1 fruit fly cellular context compared by ENCODE assay signal in the genomic region with DNA sequence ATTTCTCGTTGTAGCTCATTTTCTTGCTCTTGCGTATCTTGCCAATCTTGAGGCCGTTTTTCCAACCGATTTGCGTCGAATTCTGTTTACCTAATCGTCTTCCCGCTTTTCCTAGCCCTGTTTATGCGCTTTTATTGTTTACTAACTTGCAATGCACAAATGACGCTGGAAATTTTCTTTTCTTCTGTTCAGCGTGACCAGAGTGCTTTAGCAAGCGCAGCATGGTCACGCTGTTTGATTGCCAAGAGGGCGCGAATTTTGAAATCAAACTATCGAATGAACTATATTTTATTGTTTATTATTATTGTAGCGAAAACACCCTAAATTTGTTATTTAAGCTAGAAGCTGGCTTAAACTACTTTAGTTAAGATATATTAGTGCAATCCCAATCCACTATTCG.
TF ChIP-seq lines count a peak whose summit lies in the region.

A gene (minus strand): TSS at position 193 of the 400 bp plus-strand sequence.

TF ChIP-seq in whole organism, embryonic, 481 proteins besides CTCF, POLR2A, EP300 and RAD21 (continued from another document):
- TF ChIP-seq CG6791 (GFP tag; IDR thresholded peaks at IDR 0.05; lab: Robert Waterston, UW; ENCODE audit: partially characterized antibody) (peak; percentile 53; the same call in 1 of the 3 replicates), Opbp (GFP tag; IDR thresholded peaks at IDR 0.05; lab: Robert Waterston, UW; ENCODE audit: partially characterized antibody) (peak; percentile 44; the same call in 1 of the 3 replicates), HLH4C (GFP tag; IDR thresholded peaks at IDR 0.05; lab: Robert Waterston, UW; ENCODE audit: partially characterized antibody) (peak; percentile 41; the same call in 2 of the 3 replicates), sima (GFP tag; optimal IDR thresholded peaks at IDR 0.05; lab: Kevin White, UChicago) (no peak), sd (tag; optimal IDR thresholded peaks at IDR 0.05; lab: Kevin White, UChicago) (no peak), CG8944 (GFP tag; optimal IDR thresholded peaks at IDR 0.05; lab: Kevin White, UChicago) (no peak), CG1602 (GFP tag; optimal IDR thresholded peaks at IDR 0.05; lab: Kevin White, UChicago) (no peak), CG16813 (GFP tag; IDR thresholded peaks at IDR 0.05; lab: Robert Waterston, UW; ENCODE audit: partially characterized antibody) (peak; percentile 56; the same call in 2 of the 3 replicates), unc-4 (GFP tag; IDR thresholded peaks at IDR 0.05; lab: Robert Waterston, UW; ENCODE audit: partially characterized antibody) (peak; percentile 66), vnd (GFP tag; IDR thresholded peaks at IDR 0.05; lab: Robert Waterston, UW; ENCODE audit: partially characterized antibody) (0 out of 3 replicates have a peak, but pooled peaks have one; percentile 40), CHES-1-like (GFP tag; optimal IDR thresholded peaks at IDR 0.05; lab: Kevin White, UChicago) (peak; percentile 11), CG10274 (GFP tag; optimal IDR thresholded peaks at IDR 0.05; lab: Kevin White, UChicago) (no peak), CG10267 (tag; optimal IDR thresholded peaks at IDR 0.05; lab: Kevin White, UChicago) (peak; percentile 30), CG42726 (GFP tag; IDR thresholded peaks at IDR 0.05; lab: Robert Waterston, UW; ENCODE audit: partially characterized antibody) (0 out of 2 replicates have a peak, but pooled peaks have one; percentile 51), Bgb (GFP tag; IDR thresholded peaks at IDR 0.05; lab: Robert Waterston, UW; ENCODE audit: partially characterized antibody) (peak; percentile 63), ato (GFP tag; IDR thresholded peaks at IDR 0.05; lab: Robert Waterston, UW; ENCODE audit: partially characterized antibody) (0 out of 2 replicates have a peak, but pooled peaks have one; percentile 23), crol (GFP tag; IDR thresholded peaks at IDR 0.05; lab: Robert Waterston, UW) (no peak), Abd-B (GFP tag; optimal IDR thresholded peaks at IDR 0.05; lab: Kevin White, UChicago) (no peak), amos (GFP tag; IDR thresholded peaks at IDR 0.05; lab: Robert Waterston, UW; ENCODE audit: partially characterized antibody) (peak; percentile 58), pzg (GFP tag; optimal IDR thresholded peaks at IDR 0.05; lab: Kevin White, UChicago) (peak; percentile 71), CG17359 (tag; optimal IDR thresholded peaks at IDR 0.05; lab: Kevin White, UChicago) (peak; percentile 24), CG17328 (GFP tag; IDR thresholded peaks at IDR 0.05; lab: Robert Waterston, UW) (no peak), al (GFP tag; IDR thresholded peaks at IDR 0.05; lab: Robert Waterston, UW) (no peak), trem (tag; optimal IDR thresholded peaks at IDR 0.05; lab: Kevin White, UChicago) (peak; percentile 17), Elba2 (GFP tag; optimal IDR thresholded peaks at IDR 0.05; lab: Kevin White, UChicago) (peak; percentile 26), MESR4 (GFP tag; optimal IDR thresholded peaks at IDR 0.05; lab: Kevin White, UChicago) (peak; percentile 80), Tbp (GFP tag; optimal IDR thresholded peaks at IDR 0.05; lab: Kevin White, UChicago) (no peak), CG9609 (GFP tag; optimal IDR thresholded peaks at IDR 0.05; lab: Kevin White, UChicago) (no peak), trh (GFP tag; optimal IDR thresholded peaks at IDR 0.05; lab: Kevin White, UChicago) (no peak), inv (GFP tag; IDR thresholded peaks at IDR 0.05; lab: Robert Waterston, UW; ENCODE audit: partially characterized antibody) (peak; percentile 37; the same call in 1 of the 2 replicates), wek (GFP tag; optimal IDR thresholded peaks at IDR 0.05; lab: Kevin White, UChicago) (no peak), ci (GFP tag; IDR thresholded peaks at IDR 0.05; lab: Robert Waterston, UW) (no peak), CG2875 (GFP tag; optimal IDR thresholded peaks at IDR 0.05; lab: Kevin White, UChicago) (no peak), knrl (GFP tag; IDR thresholded peaks at IDR 0.05; lab: Robert Waterston, UW; ENCODE audit: partially characterized antibody) (peak; percentile 49; the same call in 1 of the 3 replicates), CG6272 (GFP tag; IDR thresholded peaks at IDR 0.05; lab: Robert Waterston, UW) (no peak), wdn (GFP tag; IDR thresholded peaks at IDR 0.05; lab: Robert Waterston, UW) (no peak), stwl (tag; optimal IDR thresholded peaks at IDR 0.05; lab: Kevin White, UChicago) (peak; percentile 49), gfzf (GFP tag; optimal IDR thresholded peaks at IDR 0.05; lab: Kevin White, UChicago) (peak; percentile 72), Dp (GFP tag; optimal IDR thresholded peaks at IDR 0.05; lab: Kevin White, UChicago) (peak; percentile 94), Doc3 (GFP tag; IDR thresholded peaks at IDR 0.05; lab: Robert Waterston, UW; ENCODE audit: partially characterized antibody) (peak; percentile 29; the same call in 1 of the 3 replicates), NFAT (GFP tag; IDR thresholded peaks at IDR 0.05; lab: Robert Waterston, UW) (no peak), CG2116 (GFP tag; optimal IDR thresholded peaks at IDR 0.05; lab: Kevin White, UChicago) (peak; percentile 22), CG12299 (tag; optimal IDR thresholded peaks at IDR 0.05; lab: Kevin White, UChicago) (no peak), Dll (GFP tag; IDR thresholded peaks at IDR 0.05; lab: Robert Waterston, UW; ENCODE audit: partially characterized antibody) (peak; percentile 63; the same call in 2 of the 4 replicates), zen2 (GFP tag; IDR thresholded peaks at IDR 0.05; lab: Robert Waterston, UW; ENCODE audit: partially characterized antibody) (peak; percentile 19; the same call in 2 of the 3 replicates), Atf-2 (GFP tag; optimal IDR thresholded peaks at IDR 0.05; lab: Kevin White, UChicago) (no peak), bbx (GFP tag; IDR thresholded peaks at IDR 0.05; lab: Robert Waterston, UW; ENCODE audit: partially characterized antibody) (peak; percentile 57), sna (GFP tag; IDR thresholded peaks at IDR 0.05; lab: Robert Waterston, UW; ENCODE audit: partially characterized antibody) (peak; percentile 17; the same call in 1 of the 2 replicates), Xrp1 (GFP tag; IDR thresholded peaks at IDR 0.05; lab: Robert Waterston, UW) (no peak), CG3847 (GFP tag; IDR thresholded peaks at IDR 0.05; lab: Robert Waterston, UW) (peak; percentile 60), crp (GFP tag; optimal IDR thresholded peaks at IDR 0.05; lab: Kevin White, UChicago) (peak in 1 of 2 experiments; percentile 6), hbn (GFP tag; IDR thresholded peaks at IDR 0.05; lab: Robert Waterston, UW; ENCODE audit: partially characterized antibody) (peak; percentile 48; the same call in 1 of the 2 replicates), CG15514 (GFP tag; optimal IDR thresholded peaks at IDR 0.05; lab: Kevin White, UChicago) (peak; percentile 53), CG2129 (GFP tag; IDR thresholded peaks at IDR 0.05; lab: Robert Waterston, UW; ENCODE audit: partially characterized antibody) (no peak), Jarid2 (GFP tag; optimal IDR thresholded peaks at IDR 0.05; lab: Kevin White, UChicago) (no peak), CG6654 (GFP tag; optimal IDR thresholded peaks at IDR 0.05; lab: Kevin White, UChicago) (no peak), CG9797 (GFP tag; optimal IDR thresholded peaks at IDR 0.05; lab: Kevin White, UChicago) (peak; percentile 86), CG8924 (tag; optimal IDR thresholded peaks at IDR 0.05; lab: Kevin White, UChicago) (peak; percentile 11), crc (GFP tag; optimal IDR thresholded peaks at IDR 0.05; lab: Kevin White, UChicago) (no peak), CG14710 (tag; optimal IDR thresholded peaks at IDR 0.05; lab: Kevin White, UChicago) (peak; percentile 34), Sry-δ (GFP tag; optimal IDR thresholded peaks at IDR 0.05; lab: Kevin White, UChicago) (peak; percentile 49)
